Fruit fly (Drosophila melanogaster) S2 (cell line): ENCODE data around the gene moody.

Experiments
- CG8478 ChIP-seq: fragments of >200 bp; optimal IDR thresholded peaks from 2 replicates; lab custom pipeline; 2018
- CTCF ChIP-seq, 2 experiments: fragments of >200 bp; optimal IDR thresholded peaks; 2 replicates each; lab custom pipeline; 2018

DNA sequence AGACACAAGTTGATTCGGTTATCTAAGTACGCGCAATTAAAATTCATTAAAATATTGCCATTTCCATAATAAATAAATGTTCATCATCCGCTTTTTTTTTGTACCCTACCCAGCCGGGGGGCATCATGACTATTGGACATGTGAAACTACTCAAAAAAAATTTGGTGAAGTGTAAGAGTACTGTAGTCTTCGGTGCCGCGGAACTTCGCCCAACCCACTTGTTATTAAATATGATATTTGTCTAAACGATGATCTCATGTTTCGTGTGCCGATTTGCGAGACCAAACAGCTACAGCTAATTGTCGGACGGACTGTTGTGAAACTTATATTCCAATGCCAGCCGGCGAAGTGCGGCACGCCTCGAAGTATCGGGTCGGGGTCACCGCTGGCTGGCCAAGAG is 38.9 kb upstream of the moody start:
- TF ChIP-seq CG8478 (lab: Kevin White, UChicago) (no peak), CTCF (optimal IDR thresholded peaks at IDR 0.05; lab: Kevin White, UChicago) (no peak)
